Fruit fly (Drosophila melanogaster) whole organism: ENCODE data around the gene CG13377.

Experiments
- Dll ChIP-seq: fragments of >200 bp; optimal IDR thresholded peaks from 2 replicates; lab custom pipeline; 2017
- pan ChIP-seq: fragments of >200 bp; optimal IDR thresholded peaks from 2 replicates; lab custom pipeline; 2017
- usp ChIP-seq: fragments of >200 bp; optimal IDR thresholded peaks from 2 replicates; lab custom pipeline; 2017; ENCODE audit warnings: missing biosample characterization, missing genetic modification characterization, mixed read lengths

- no peak for TF ChIP-seq Dll (lab: Kevin White, UChicago)
- TF ChIP-seq pan (lab: Kevin White, UChicago) = no peak
- TF ChIP-seq usp = no peak
These were observed 29.5 kb upstream of the CG13377 start for dm6 chrX:293254-293653.
